Worm (Caenorhabditis elegans): ENCODE results near the gene C03B1.14.

- TF ChIP-seq tab-1 (GFP tag; IDR thresholded peaks at IDR 0.05) (no peak), flt-1 (GFP tag; IDR thresholded peaks at IDR 0.05) (no peak), T22C8.4 (GFP tag; IDR thresholded peaks at IDR 0.05) (no peak), ztf-29 (GFP tag; IDR thresholded peaks at IDR 0.05) (no peak), cog-1 (tag; optimal IDR thresholded peaks at IDR 0.05) (no peak)
Measured at ce11 chrX:6318803-6319202, 41.8 kb downstream of the C03B1.14 start.

Data from whole organism, midembryonic.